Worm (Caenorhabditis elegans): ENCODE measurements around the gene sphr-1.
A peak's percentile ranks its signal among the peaks of the same experiment; 100 is the strongest.

sphr-1 gene

ce11 chrV:9191406-9191805 is at the start of gene sphr-1:
Gene sphr-1, plus strand, starts transcription at chrV:9191610.
- no peak for TF ChIP-seq unc-62 (GFP tag; optimal IDR thresholded peaks at IDR 0.05)
- TF ChIP-seq zag-1 (tag; optimal IDR thresholded peaks at IDR 0.05), result peak; percentile 13

DNA sequence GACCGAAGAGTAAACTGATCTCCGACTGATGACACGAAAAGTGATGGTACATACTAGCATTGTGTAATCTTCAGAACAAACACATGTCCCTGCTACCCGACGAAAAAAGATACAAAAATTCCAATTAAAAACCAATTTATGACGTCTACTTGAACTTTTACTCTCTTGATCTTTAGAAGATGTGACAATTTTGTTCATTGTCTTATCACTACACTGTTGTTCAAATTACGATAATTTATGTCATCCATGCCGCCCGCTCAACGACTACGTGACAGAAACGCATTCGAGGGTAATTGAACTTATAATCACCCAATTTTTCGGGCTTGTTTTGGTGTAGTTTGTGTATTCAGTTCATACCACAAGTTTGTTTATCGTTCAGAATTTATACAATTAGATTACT is 47.5 kb upstream of the sphr-1 start:
- peak; percentile 31 for TF ChIP-seq sma-3 (GFP tag; optimal IDR thresholded peaks at IDR 0.05)
- TF ChIP-seq ceh-16 (tag; optimal IDR thresholded peaks at IDR 0.05), result no peak
- TF ChIP-seq sma-9 (GFP tag; optimal IDR thresholded peaks at IDR 0.05), result peak; percentile 60
- TF ChIP-seq sma-9 (tag; optimal IDR thresholded peaks at IDR 0.05), result no peak
- TF ChIP-seq alr-1 (tag; optimal IDR thresholded peaks at IDR 0.05), result no peak
- TF ChIP-seq blmp-1 (tag; optimal IDR thresholded peaks at IDR 0.05; ENCODE audit: insufficient read depth), result no peak
- no peak for TF ChIP-seq nhr-237 (tag; optimal IDR thresholded peaks at IDR 0.05)
- no peak for TF ChIP-seq dmd-4 (tag; optimal IDR thresholded peaks at IDR 0.05)
- no peak for TF ChIP-seq aly-2 (tag; optimal IDR thresholded peaks at IDR 0.05)
- TF ChIP-seq nhr-129 (tag; optimal IDR thresholded peaks at IDR 0.05), result no peak
- TF ChIP-seq nhr-21 (tag; optimal IDR thresholded peaks at IDR 0.05), result peak; percentile 33
- no peak for TF ChIP-seq nhr-11 (tag; optimal IDR thresholded peaks at IDR 0.05)

ce11 chrV:9146196-9146595 is 45.2 kb upstream of the sphr-1 start:
- TF ChIP-seq blmp-1 (tag; optimal IDR thresholded peaks at IDR 0.05; ENCODE audit: insufficient read depth) (no peak), ztf-1 (GFP tag; conservative IDR thresholded peaks at IDR 0.05) (no peak), gmeb-1 (tag; optimal IDR thresholded peaks at IDR 0.05) (peak; percentile 22), fos-1 (tag; optimal IDR thresholded peaks at IDR 0.05) (peak; percentile 16), sma-9 (GFP tag; optimal IDR thresholded peaks at IDR 0.05) (peak; percentile 2), sma-9 (tag; optimal IDR thresholded peaks at IDR 0.05) (no peak)

DNA sequence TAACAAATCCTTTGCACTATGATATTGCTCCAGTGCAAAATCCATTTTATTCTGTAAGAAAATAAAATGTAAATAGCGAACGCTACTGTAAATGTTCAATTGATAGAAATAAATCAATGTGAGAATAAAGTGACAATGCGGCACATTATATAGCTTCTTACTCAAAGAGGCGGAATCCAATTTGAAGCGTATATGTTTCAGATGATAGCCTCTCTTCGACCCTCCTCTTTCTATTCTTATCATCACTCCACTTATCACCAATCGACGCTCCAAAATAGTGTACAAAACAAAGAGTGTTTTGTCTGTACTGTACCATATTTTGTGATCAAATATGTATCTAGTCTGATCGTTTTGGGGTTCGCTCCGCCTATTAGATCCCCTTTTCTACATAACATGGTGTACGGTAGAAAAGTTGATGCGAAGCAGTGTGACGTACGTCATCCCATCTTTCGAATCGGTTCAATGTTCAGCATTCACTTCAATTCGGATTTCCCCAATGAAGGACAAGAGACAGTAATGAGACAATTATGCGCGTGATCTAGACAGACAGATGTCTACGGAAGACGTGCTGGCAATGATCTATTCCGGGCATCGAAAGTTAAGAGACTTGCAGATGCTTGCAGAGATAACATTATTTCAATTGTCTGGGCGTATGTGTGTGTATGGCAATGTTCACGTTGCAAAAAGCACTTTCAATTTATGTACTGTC is 44.4 kb upstream of the sphr-1 start, which contains the start of gene spl-2:
TSS of gene spl-2 (minus strand) at position 51 of the 709 bp plus-strand sequence.
- no peak for TF ChIP-seq unc-62 (GFP tag; optimal IDR thresholded peaks at IDR 0.05)
- TF ChIP-seq nhr-21 (tag; optimal IDR thresholded peaks at IDR 0.05), result peak; percentile 50
- peak; percentile 23 for TF ChIP-seq nhr-129 (tag; optimal IDR thresholded peaks at IDR 0.05)
- no peak for TF ChIP-seq Y55F3AM.14 (GFP tag; optimal IDR thresholded peaks at IDR 0.05)
- peak; percentile 47 for TF ChIP-seq nhr-25 (tag; optimal IDR thresholded peaks at IDR 0.05)
- TF ChIP-seq unc-55 (GFP tag; optimal IDR thresholded peaks at IDR 0.05), result no peak
- no peak for TF ChIP-seq nhr-237 (tag; optimal IDR thresholded peaks at IDR 0.05)
- peak; percentile 35 for TF ChIP-seq sma-9 (GFP tag; optimal IDR thresholded peaks at IDR 0.05)
- TF ChIP-seq sma-9 (tag; optimal IDR thresholded peaks at IDR 0.05), result no peak
- no peak for TF ChIP-seq blmp-1 (tag; optimal IDR thresholded peaks at IDR 0.05; ENCODE audit: insufficient read depth)
- no peak for TF ChIP-seq peb-1 (tag; optimal IDR thresholded peaks at IDR 0.05)
- TF ChIP-seq sma-3 (GFP tag; optimal IDR thresholded peaks at IDR 0.05), result peak; percentile 29

DNA sequence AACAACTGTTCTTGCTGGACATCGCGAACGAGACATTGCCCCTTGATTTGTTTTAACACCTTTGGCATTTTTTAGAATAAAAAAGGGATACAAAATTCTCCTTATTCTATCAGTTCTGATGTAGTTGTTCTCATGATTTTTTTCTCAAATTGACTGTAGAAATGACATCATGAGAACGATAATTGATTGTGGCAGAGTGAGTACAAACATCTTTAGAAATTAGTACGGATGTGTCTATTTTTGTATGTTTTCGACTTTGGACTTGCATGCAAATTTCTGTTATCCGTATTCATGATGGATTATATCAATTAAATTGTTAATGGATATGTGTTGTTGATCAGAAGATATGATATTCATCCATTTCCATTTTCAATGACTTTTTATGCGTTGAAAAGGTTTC is 43.3 kb upstream of the sphr-1 start:
- TF ChIP-seq zag-1 (tag; optimal IDR thresholded peaks at IDR 0.05), result no peak
- peak; percentile 54 for TF ChIP-seq sma-9 (GFP tag; optimal IDR thresholded peaks at IDR 0.05)
- no peak for TF ChIP-seq sma-9 (tag; optimal IDR thresholded peaks at IDR 0.05)

- TF ChIP-seq sma-9 (GFP tag; optimal IDR thresholded peaks at IDR 0.05) (peak; percentile 67), sma-9 (tag; optimal IDR thresholded peaks at IDR 0.05) (no peak), Y55F3AM.14 (GFP tag; optimal IDR thresholded peaks at IDR 0.05) (no peak), aly-2 (tag; optimal IDR thresholded peaks at IDR 0.05) (no peak)
Observed at ce11 chrV:9152339-9152738, 39.1 kb upstream of the sphr-1 start.

ce11 chrV:9154772-9155171 is 36.6 kb upstream of the sphr-1 start, which contains the start of gene B0222.5:
Gene B0222.5, minus strand, starts transcription at chrV:9154872.
- TF ChIP-seq unc-39 (tag; optimal IDR thresholded peaks at IDR 0.05), result no peak
- no peak for TF ChIP-seq F13H6.1 (tag; optimal IDR thresholded peaks at IDR 0.05)

DNA sequence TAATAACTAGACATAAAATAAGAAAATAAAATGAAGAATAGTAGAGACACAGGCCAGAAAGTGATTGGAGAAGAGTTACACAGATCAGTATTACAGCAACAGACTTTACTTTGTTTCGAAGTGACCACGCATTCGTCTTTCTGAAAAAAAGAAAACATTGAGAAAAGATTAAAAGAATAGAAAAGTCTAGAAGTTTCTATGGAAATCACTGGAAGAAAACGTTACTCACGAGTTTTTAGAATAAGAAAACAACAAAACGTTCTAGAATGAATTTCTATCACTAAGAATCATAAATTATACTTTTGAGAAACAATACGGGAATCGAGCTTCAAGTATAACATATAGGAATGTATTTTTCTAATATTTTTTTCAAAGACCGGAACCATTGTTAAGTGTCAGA is 35.8 kb upstream of the sphr-1 start:
- TF ChIP-seq snpc-4 (tag; optimal IDR thresholded peaks at IDR 0.05) (no peak), nhr-237 (tag; optimal IDR thresholded peaks at IDR 0.05) (no peak), ZK546.5 (tag; optimal IDR thresholded peaks at IDR 0.05) (no peak), ztf-4 (tag; optimal IDR thresholded peaks at IDR 0.05) (no peak), lin-11 (tag; optimal IDR thresholded peaks at IDR 0.05) (no peak), unc-39 (tag; optimal IDR thresholded peaks at IDR 0.05) (no peak), gmeb-1 (tag; optimal IDR thresholded peaks at IDR 0.05) (no peak), ama-1 (optimal IDR thresholded peaks at IDR 0.05) (no peak)

All from whole organism, L2 larva.